Worm (Caenorhabditis elegans) whole organism, young adult: Measurements from ENCODE around the gene dyf-19.
A peak's percentile ranks its signal among the peaks of the same experiment; 100 is the strongest.

ENCODE experiments used
- B0019.2 ChIP-seq: fragments of 200-800 bp; sonication (Bioruptor generic); conservative IDR thresholded peaks from 2 replicates; pipeline ENCODE4 v1.3.6; 2022; ENCODE audit warnings: missing genetic modification reagents, missing genetic modification characterization, missing compliant biosample characterization
- B0035.1 ChIP-seq: sonication (generic microtip); optimal IDR thresholded peaks from 2 replicates; lab custom pipeline; 2016; ENCODE audit warnings: missing genetic modification characterization, mild to moderate bottlenecking, missing compliant biosample characterization, missing genotype, missing genetic modification reagents
- F10E7.11 ChIP-seq: sonication (generic microtip); optimal IDR thresholded peaks from 2 replicates; lab custom pipeline; 2017; ENCODE audit warnings: mild to moderate bottlenecking, missing genetic modification characterization, moderate library complexity, missing compliant biosample characterization
- F33H1.4 ChIP-seq: fragments of 200-800 bp; sonication (Bioruptor generic); IDR thresholded peaks from 2 replicates; pipeline ENCODE4 v1.3.6; 2022; ENCODE audit warnings: missing genetic modification reagents, missing genetic modification characterization, missing compliant biosample characterization
- F49E8.2 ChIP-seq: sonication (generic microtip); optimal IDR thresholded peaks from 3 replicates; lab custom pipeline; 2017; ENCODE audit warnings: missing genetic modification characterization, mild to moderate bottlenecking, missing compliant biosample characterization, antibody characterized with exemption, moderate library complexity; ENCODE audit not compliant: insufficient read depth
- T26A5.8 ChIP-seq: sonication (generic microtip); optimal IDR thresholded peaks from 2 replicates; lab custom pipeline; 2016; ENCODE audit warnings: missing genetic modification characterization, missing compliant biosample characterization
- Y67H2A.10 ChIP-seq: fragments of 200-800 bp; sonication (Bioruptor generic); conservative IDR thresholded peaks from 2 replicates; pipeline ENCODE4 v1.3.6; 2022; ENCODE audit warnings: missing genetic modification reagents, missing genetic modification characterization, missing compliant biosample characterization
- ZK185.1 ChIP-seq: sonication (generic microtip); optimal IDR thresholded peaks from 2 replicates; lab custom pipeline; 2016; ENCODE audit warnings: mild to moderate bottlenecking, missing genetic modification characterization, missing compliant biosample characterization; ENCODE audit not compliant: poor library complexity, severe bottlenecking
- aptf-2 ChIP-seq: fragments of 200-800 bp; sonication (Bioruptor generic); conservative IDR thresholded peaks from 2 replicates; pipeline ENCODE4 v1.3.6; 2022; ENCODE audit warnings: missing genetic modification reagents, missing genetic modification characterization, missing compliant biosample characterization
- aptf-3 ChIP-seq: fragments of 200-800 bp; sonication (Bioruptor generic); IDR thresholded peaks from 2 replicates; pipeline ENCODE4 v1.3.6; 2022; ENCODE audit warnings: missing genetic modification characterization, missing compliant biosample characterization
- athp-1 ChIP-seq: sonication (generic microtip); optimal IDR thresholded peaks from 2 replicates; lab custom pipeline; 2017; ENCODE audit warnings: mild to moderate bottlenecking, missing genetic modification characterization, missing compliant biosample characterization
- attf-3 ChIP-seq: fragments of 200-800 bp; sonication (Bioruptor generic); conservative IDR thresholded peaks from 2 replicates; pipeline ENCODE4 v1.3.6; 2022; ENCODE audit warnings: missing genetic modification reagents, missing genetic modification characterization, missing compliant biosample characterization
- attf-5 ChIP-seq: fragments of 200-800 bp; sonication (Bioruptor generic); optimal IDR thresholded peaks from 2 replicates; lab custom pipeline; 2018; ENCODE audit warnings: mild to moderate bottlenecking, missing genetic modification characterization, missing compliant biosample characterization
- attf-6 ChIP-seq: fragments of 200-800 bp; sonication (Bioruptor generic); IDR thresholded peaks from 2 replicates; pipeline ENCODE4 v1.3.6; 2022; ENCODE audit warnings: missing genetic modification reagents, missing genetic modification characterization, missing compliant biosample characterization
- bed-1 ChIP-seq: fragments of 200-800 bp; sonication (Bioruptor generic); IDR thresholded peaks from 2 replicates; pipeline ENCODE4 v1.3.6; 2022; ENCODE audit warnings: missing genetic modification reagents, missing genetic modification characterization, missing compliant biosample characterization
- ccch-3 ChIP-seq: fragments of 200-800 bp; sonication (Bioruptor generic); optimal IDR thresholded peaks from 2 replicates; lab custom pipeline; 2018; ENCODE audit warnings: mild to moderate bottlenecking, missing genetic modification characterization, missing compliant biosample characterization
- cebp-1 ChIP-seq, 2 experiments: fragments of 200-800 bp in 1 of 2; sonication (Bioruptor generic) in 1 of 2; sonication (generic microtip) in 1 of 2; IDR thresholded peaks in 1 of 2; optimal IDR thresholded peaks in 1 of 2; 2 replicates each; pipeline versions ENCODE4 v1.3.6 to Lab custom; 2017 to 2022; ENCODE audit warnings: missing compliant biosample characterization in 2 of 2, missing genetic modification characterization in 2 of 2, mild to moderate bottlenecking in 1 of 2, missing genetic modification reagents in 1 of 2, moderate library complexity in 1 of 2
- cebp-2 ChIP-seq: fragments of 200-800 bp; sonication (Bioruptor generic); IDR thresholded peaks from 2 replicates; pipeline ENCODE4 v1.3.6; 2022; ENCODE audit warnings: missing genetic modification characterization, missing compliant biosample characterization
- ceh-100 ChIP-seq: fragments of 200-800 bp; sonication (Bioruptor generic); IDR thresholded peaks from 2 replicates; pipeline ENCODE4 v1.3.6; 2022; ENCODE audit warnings: missing genetic modification reagents, missing genetic modification characterization, missing compliant biosample characterization
- ceh-27 ChIP-seq: fragments of 200-800 bp; sonication (Bioruptor generic); optimal IDR thresholded peaks from 2 replicates; lab custom pipeline; 2018; ENCODE audit warnings: mild to moderate bottlenecking, missing genetic modification characterization, moderate library complexity, missing compliant biosample characterization
- ceh-40 ChIP-seq: fragments of 200-800 bp; sonication (Bioruptor generic); IDR thresholded peaks from 2 replicates; pipeline ENCODE4 v1.3.6; 2022; ENCODE audit warnings: missing genetic modification characterization, missing compliant biosample characterization
- ceh-58 ChIP-seq: fragments of 200-800 bp; sonication (Bioruptor generic); IDR thresholded peaks from 2 replicates; pipeline ENCODE4 v1.3.6; 2022; ENCODE audit warnings: missing genetic modification characterization, missing compliant biosample characterization
- chd-7 ChIP-seq: sonication (generic microtip); optimal IDR thresholded peaks from 2 replicates; lab custom pipeline; 2016; ENCODE audit warnings: mild to moderate bottlenecking, missing genetic modification characterization, moderate library complexity, missing compliant biosample characterization
- dox-1 ChIP-seq: fragments of 200-800 bp; sonication (Bioruptor generic); IDR thresholded peaks from 2 replicates; pipeline ENCODE4 v1.3.6; 2022; ENCODE audit warnings: missing genetic modification reagents, missing genetic modification characterization, missing compliant biosample characterization
- egl-18 ChIP-seq: fragments of 200-800 bp; sonication (Bioruptor generic); IDR thresholded peaks from 2 replicates; pipeline ENCODE4 v1.3.6; 2022; ENCODE audit warnings: missing genetic modification reagents, missing genetic modification characterization, missing compliant biosample characterization
- egrh-3 ChIP-seq: fragments of 200-800 bp; sonication (Bioruptor generic); IDR thresholded peaks from 2 replicates; pipeline ENCODE4 v1.3.6; 2022; ENCODE audit warnings: missing genetic modification reagents, missing genetic modification characterization, missing compliant biosample characterization
- ekl-4 ChIP-seq: fragments of 200-800 bp; sonication (Bioruptor generic); IDR thresholded peaks from 2 replicates; pipeline ENCODE4 v1.3.6; 2022; ENCODE audit warnings: missing genetic modification reagents, missing genetic modification characterization, missing compliant biosample characterization
- hmg-20 ChIP-seq: fragments of 200-800 bp; sonication (Bioruptor generic); IDR thresholded peaks from 2 replicates; pipeline ENCODE4 v1.3.6; 2022; ENCODE audit warnings: missing genetic modification reagents, missing genetic modification characterization, missing compliant biosample characterization
- let-526 ChIP-seq: fragments of 200-800 bp; sonication (Bioruptor generic); IDR thresholded peaks from 2 replicates; pipeline ENCODE4 v1.3.6; 2022; ENCODE audit warnings: missing genetic modification reagents, missing genetic modification characterization, missing compliant biosample characterization
- let-607 ChIP-seq, 2 experiments: fragments of 200-800 bp in 1 of 2; sonication (Bioruptor generic) in 1 of 2; sonication (generic microtip) in 1 of 2; optimal IDR thresholded peaks; 2 replicates each; lab custom pipeline; 2016 to 2018; ENCODE audit warnings: mild to moderate bottlenecking in 2 of 2, missing compliant biosample characterization in 2 of 2, missing genetic modification characterization in 2 of 2, moderate library complexity in 2 of 2, missing genotype in 1 of 2
- lin-35 ChIP-seq, 3 experiments: fragments of 150-350 bp in 2 of 3; sonication (generic microtip) in 1 of 3; optimal IDR thresholded peaks; 2 replicates each; lab custom pipeline; 2014 to 2018; ENCODE audit warnings: missing biosample characterization in 3 of 3, missing genetic modification characterization in 3 of 3, missing genetic modification reagents in 3 of 3
- madf-10 ChIP-seq: sonication (generic microtip); optimal IDR thresholded peaks from 2 replicates; lab custom pipeline; 2016; ENCODE audit warnings: mild to moderate bottlenecking, missing genetic modification characterization, missing compliant biosample characterization
- madf-6 ChIP-seq: fragments of 200-800 bp; sonication (Bioruptor generic); IDR thresholded peaks from 2 replicates; pipeline ENCODE4 v1.3.6; 2022; ENCODE audit warnings: missing genetic modification reagents, missing genetic modification characterization, missing compliant biosample characterization
- nfya-1 ChIP-seq: sonication (generic microtip); optimal IDR thresholded peaks from 2 replicates; lab custom pipeline; 2017; ENCODE audit warnings: antibody characterized with exemption, missing compliant biosample characterization, missing genetic modification characterization, borderline replicate concordance; ENCODE audit not compliant: insufficient read depth
- nfya-2 ChIP-seq: fragments of 200-800 bp; sonication (Bioruptor generic); IDR thresholded peaks from 2 replicates; pipeline ENCODE4 v1.3.6; 2022; ENCODE audit warnings: missing genetic modification reagents, missing genetic modification characterization, missing compliant biosample characterization
- nhr-179 ChIP-seq: sonication (generic microtip); optimal IDR thresholded peaks from 2 replicates; lab custom pipeline; 2016; ENCODE audit warnings: mild to moderate bottlenecking, missing genetic modification characterization, missing compliant biosample characterization
- nhr-90 ChIP-seq: sonication (generic microtip); optimal IDR thresholded peaks from 2 replicates; lab custom pipeline; 2016; ENCODE audit warnings: missing genotype, mild to moderate bottlenecking, missing genetic modification characterization, missing compliant biosample characterization
- rcor-1 ChIP-seq: fragments of 200-800 bp; sonication (Bioruptor generic); IDR thresholded peaks from 2 replicates; pipeline ENCODE4 v1.3.6; 2022; ENCODE audit warnings: missing genetic modification reagents, missing genetic modification characterization, missing compliant biosample characterization
- rpc-1 ChIP-seq, 2 experiments: fragments of 150-350 bp in 1 of 2; sonication (generic microtip) in 1 of 2; optimal IDR thresholded peaks; 2 replicates each; lab custom pipeline; 2014 to 2018; ENCODE audit warnings: missing biosample characterization in 1 of 2, missing genetic modification characterization in 1 of 2, missing genetic modification reagents in 1 of 2, missing genotype in 1 of 2
- snpc-1.1 ChIP-seq: sonication (generic microtip); optimal IDR thresholded peaks from 2 replicates; lab custom pipeline; 2017; ENCODE audit warnings: missing genetic modification characterization, mild to moderate bottlenecking, missing compliant biosample characterization, antibody characterized with exemption, moderate library complexity, missing genotype, missing genetic modification reagents; ENCODE audit not compliant: insufficient read depth
- snpc-1.3 ChIP-seq: sonication (generic microtip); optimal IDR thresholded peaks from 2 replicates; lab custom pipeline; 2017; ENCODE audit warnings: missing genetic modification characterization, mild to moderate bottlenecking, missing compliant biosample characterization, antibody characterized with exemption, moderate library complexity, missing genotype, missing genetic modification reagents; ENCODE audit not compliant: insufficient read depth
- snpc-4 ChIP-seq, 5 experiments: fragments of 150-350 bp in 1 of 5; sonication (generic microtip) in 4 of 5; optimal IDR thresholded peaks; 2 replicates each; lab custom pipeline; 2014 to 2018; ENCODE audit warnings: missing genetic modification characterization in 5 of 5, missing biosample characterization in 3 of 5, antibody characterized with exemption in 2 of 5, mild to moderate bottlenecking in 2 of 5, missing compliant biosample characterization in 2 of 5, missing genotype in 2 of 5, moderate library complexity in 2 of 5, missing genetic modification reagents in 1 of 5
- somi-1 ChIP-seq: fragments of 200-800 bp; sonication (Bioruptor generic); optimal IDR thresholded peaks from 2 replicates; lab custom pipeline; 2018; ENCODE audit warnings: mild to moderate bottlenecking, missing genetic modification characterization, missing compliant biosample characterization
- zfh-2 ChIP-seq: fragments of 200-800 bp; sonication (Bioruptor generic); conservative IDR thresholded peaks from 2 replicates; pipeline ENCODE4 v1.3.6; 2022; ENCODE audit warnings: missing genetic modification reagents, missing genetic modification characterization, missing compliant biosample characterization
- zim-3 ChIP-seq: sonication (generic microtip); optimal IDR thresholded peaks from 2 replicates; lab custom pipeline; 2017; ENCODE audit warnings: mild to moderate bottlenecking, missing genetic modification characterization, moderate library complexity, missing compliant biosample characterization
- ztf-6 ChIP-seq: fragments of 200-800 bp; sonication (Bioruptor generic); IDR thresholded peaks from 2 replicates; pipeline ENCODE4 v1.3.6; 2022; ENCODE audit warnings: missing genetic modification reagents, missing genetic modification characterization, missing compliant biosample characterization

dyf-19 gene

DNA sequence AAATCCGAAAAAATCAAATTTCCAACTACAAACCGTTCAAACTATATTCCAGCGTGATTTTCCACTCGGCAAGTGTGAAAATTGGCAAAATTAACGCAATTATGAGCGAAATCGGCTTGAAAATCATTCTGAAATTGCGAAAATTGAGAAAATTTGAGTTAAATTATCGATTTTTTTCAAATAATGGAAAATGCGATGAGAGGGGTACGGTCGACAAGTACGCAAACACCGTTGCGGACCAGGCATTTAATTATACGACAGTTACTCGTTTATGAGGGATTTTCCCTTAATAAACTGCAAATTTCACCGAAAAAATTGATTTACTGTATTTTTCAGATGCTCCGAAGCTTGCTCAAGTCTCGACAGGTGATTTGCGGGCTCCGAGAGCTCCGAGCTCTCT lies 19.1 kb downstream of the dyf-19 start, which contains the start of the genes Y43F8C.7 and mrps-28:
Gene Y43F8C.7 (minus strand): TSS at position 128 of the 400 bp plus-strand sequence.
Gene mrps-28 (plus strand): TSS at position 337 of the 400 bp plus-strand sequence.
- TF ChIP-seq B0019.2 (GFP tag; lab: Robert Waterston, UW) (no peak), ceh-40 (GFP tag; lab: Robert Waterston, UW) (no peak), B0035.1 (tag; lab: Kevin White, UChicago) (no peak), ceh-58 (no peak), somi-1 (no peak), nhr-90 (tag; lab: Kevin White, UChicago) (no peak), snpc-1.1 (tag; lab: Kevin White, UChicago) (no peak), rcor-1 (no peak), attf-5 (peak; percentile 4), F10E7.11 (tag; lab: Kevin White, UChicago) (no peak), nfya-2 (GFP tag; lab: Robert Waterston, UW) (no peak), madf-6 (GFP tag; lab: Robert Waterston, UW) (peak; percentile 45; the same call in 1 of the 2 replicates), Y67H2A.10 (GFP tag; lab: Robert Waterston, UW) (no peak), nhr-179 (tag; lab: Kevin White, UChicago) (no peak), ceh-27 (GFP tag; lab: Kevin White, UChicago) (no peak), hmg-20 (GFP tag; lab: Robert Waterston, UW) (no peak), lin-35 (GFP tag; optimal IDR thresholded peaks at IDR 0.05; lab: Kevin White, UChicago) (no peak), attf-6 (GFP tag; lab: Robert Waterston, UW) (no peak), zim-3 (tag; lab: Kevin White, UChicago) (no peak), madf-10 (tag; lab: Kevin White, UChicago) (no peak), snpc-1.3 (tag; lab: Kevin White, UChicago) (no peak), ZK185.1 (no peak), let-526 (GFP tag; lab: Robert Waterston, UW) (no peak), attf-3 (no peak), aptf-2 (GFP tag; lab: Robert Waterston, UW) (no peak), zfh-2 (GFP tag; lab: Robert Waterston, UW) (no peak), cebp-1 (GFP tag; IDR thresholded peaks at IDR 0.05; lab: Robert Waterston, UW) (no peak), cebp-1 (tag; optimal IDR thresholded peaks at IDR 0.05; lab: Kevin White, UChicago) (peak; percentile 12), bed-1 (GFP tag; lab: Robert Waterston, UW) (no peak), rpc-1 (optimal IDR thresholded peaks at IDR 0.05; lab: Kevin White, UChicago) (no peak), rpc-1 (tag; optimal IDR thresholded peaks at IDR 0.05; lab: Kevin White, UChicago) (no peak), let-607 (tag; optimal IDR thresholded peaks at IDR 0.05; lab: Kevin White, UChicago) (no peak), ekl-4 (no peak), ccch-3 (GFP tag; lab: Kevin White, UChicago) (no peak), athp-1 (tag; lab: Kevin White, UChicago) (no peak), chd-7 (tag; lab: Kevin White, UChicago) (no peak), egrh-3 (GFP tag; lab: Robert Waterston, UW) (no peak), ceh-100 (GFP tag; lab: Robert Waterston, UW) (no peak), ztf-6 (GFP tag; lab: Robert Waterston, UW) (no peak), egl-18 (no peak), F49E8.2 (tag; lab: Kevin White, UChicago) (no peak), aptf-3 (GFP tag; lab: Robert Waterston, UW) (no peak), T26A5.8 (tag; lab: Kevin White, UChicago) (no peak), snpc-4 (GFP tag; optimal IDR thresholded peaks at IDR 0.05; lab: Kevin White, UChicago) (no peak), snpc-4 (tag; optimal IDR thresholded peaks at IDR 0.05; lab: Kevin White, UChicago) (peak in 1 of 4 experiments; percentile 31), cebp-2 (no peak), dox-1 (GFP tag; lab: Robert Waterston, UW) (0 out of 2 replicates have a peak, but pooled peaks have one; percentile 25), nfya-1 (tag; lab: Kevin White, UChicago) (no peak), F33H1.4 (GFP tag; lab: Robert Waterston, UW) (0 out of 2 replicates have a peak, but pooled peaks have one; percentile 11)
